Fruit fly (Drosophila melanogaster) whole organism, embryonic: ENCODE data around the gene witty.

Experiments used
- B-H2 ChIP-seq: fragments of 200-800 bp; sonication (Bioruptor generic); optimal IDR thresholded peaks from 2 replicates; lab custom pipeline; 2018; ENCODE audit warnings: missing biosample characterization, mild to moderate bottlenecking, missing genetic modification characterization
- CG10267 ChIP-seq: fragments of 200-800 bp; sonication (Bioruptor generic); optimal IDR thresholded peaks from 2 replicates; lab custom pipeline; 2018; ENCODE audit warnings: missing biosample characterization, mild to moderate bottlenecking, missing genetic modification characterization, moderate library complexity
- CG10462 ChIP-seq: fragments of 200-800 bp; sonication (Bioruptor generic); optimal IDR thresholded peaks from 2 replicates; lab custom pipeline; 2016; ENCODE audit warnings: missing biosample characterization, missing genetic modification characterization
- CG11085 ChIP-seq: fragments of 200-800 bp; sonication (Bioruptor generic); IDR thresholded peaks from 2 replicates; pipeline ENCODE4 v1.3.6; 2022; ENCODE audit warnings: missing biosample characterization, missing genetic modification characterization
- CG12236 ChIP-seq: fragments of 200-800 bp; sonication (Bioruptor generic); optimal IDR thresholded peaks from 2 replicates; lab custom pipeline; 2016; ENCODE audit warnings: missing biosample characterization, missing genetic modification characterization
- CG1233 ChIP-seq: fragments of 200-800 bp; sonication (Bioruptor generic); optimal IDR thresholded peaks from 4 replicates; lab custom pipeline; 2018; ENCODE audit warnings: missing biosample characterization, mild to moderate bottlenecking, missing genetic modification characterization
- CG12744 ChIP-seq: fragments of 200-800 bp; sonication (Bioruptor generic); optimal IDR thresholded peaks from 2 replicates; lab custom pipeline; 2016; ENCODE audit warnings: missing biosample characterization, missing genetic modification characterization
- CG14710 ChIP-seq: fragments of 200-800 bp; sonication (Bioruptor generic); optimal IDR thresholded peaks from 3 replicates; lab custom pipeline; 2019; ENCODE audit warnings: missing biosample characterization, mild to moderate bottlenecking, missing genetic modification characterization, moderate library complexity
- CG15696 ChIP-seq: fragments of 200-800 bp; sonication (Bioruptor generic); optimal IDR thresholded peaks from 2 replicates; lab custom pipeline; 2019; ENCODE audit warnings: missing biosample characterization, mild to moderate bottlenecking, missing genetic modification characterization, moderate library complexity
- CG17186 ChIP-seq: fragments of 200-800 bp; sonication (Bioruptor generic); optimal IDR thresholded peaks from 3 replicates; lab custom pipeline; 2017; ENCODE audit warnings: missing biosample characterization, missing genetic modification reagents, missing genetic modification characterization
- CG17829 ChIP-seq: fragments of 200-800 bp; optimal IDR thresholded peaks from 2 replicates; lab custom pipeline; 2019; ENCODE audit warnings: missing biosample characterization, mild to moderate bottlenecking, missing genetic modification characterization, moderate library complexity
- CG1832 ChIP-seq: fragments of 200-800 bp; sonication (Bioruptor generic); optimal IDR thresholded peaks from 2 replicates; lab custom pipeline; 2017; ENCODE audit warnings: missing biosample characterization, mild to moderate bottlenecking, missing genetic modification characterization, inconsistent platforms
- CG2129 ChIP-seq: fragments of 200-800 bp; sonication (Bioruptor generic); IDR thresholded peaks from 2 replicates; pipeline ENCODE4 v1.3.6; 2022; ENCODE audit warnings: missing biosample characterization, missing genetic modification characterization; ENCODE audit not compliant: partially characterized antibody
- CG33213 ChIP-seq: fragments of 200-800 bp; sonication (Bioruptor generic); optimal IDR thresholded peaks from 3 replicates; lab custom pipeline; 2016; ENCODE audit warnings: missing biosample characterization, missing genetic modification characterization
- CG33557 ChIP-seq: fragments of 200-800 bp; sonication (Bioruptor generic); optimal IDR thresholded peaks from 2 replicates; lab custom pipeline; 2019; ENCODE audit warnings: missing biosample characterization, mild to moderate bottlenecking, missing genetic modification characterization, moderate library complexity
- CG3407 ChIP-seq: fragments of 200-800 bp; sonication (Bioruptor generic); optimal IDR thresholded peaks from 2 replicates; lab custom pipeline; 2018; ENCODE audit warnings: missing biosample characterization, mild to moderate bottlenecking, missing genetic modification characterization
- CG6272 ChIP-seq: fragments of 200-800 bp; sonication (Bioruptor generic); IDR thresholded peaks from 2 replicates; pipeline ENCODE4 v1.3.6; 2022; ENCODE audit warnings: missing biosample characterization, missing genetic modification characterization
- CG6854 ChIP-seq: fragments of 200-800 bp; sonication (Bioruptor generic); optimal IDR thresholded peaks from 3 replicates; lab custom pipeline; 2017; ENCODE audit warnings: missing biosample characterization, mild to moderate bottlenecking, missing genetic modification characterization
- CG8290 ChIP-seq, 3 experiments: fragments of 200-800 bp; sonication (Bioruptor generic); optimal IDR thresholded peaks; 2 replicates each; lab custom pipeline; 2016 to 2019; ENCODE audit warnings: missing biosample characterization in 3 of 3, missing genetic modification characterization in 3 of 3, mild to moderate bottlenecking in 2 of 3, moderate library complexity in 1 of 3
- Deaf1 ChIP-seq: fragments of 200-800 bp; optimal IDR thresholded peaks from 3 replicates; lab custom pipeline; 2019; ENCODE audit warnings: missing biosample characterization, mild to moderate bottlenecking, missing genetic modification characterization, moderate library complexity
- Dp ChIP-seq: fragments of 200-800 bp; sonication (Bioruptor generic); optimal IDR thresholded peaks from 2 replicates; lab custom pipeline; 2018; ENCODE audit warnings: missing biosample characterization, mild to moderate bottlenecking, missing genetic modification characterization, moderate library complexity
- E2f1 ChIP-seq: fragments of 200-800 bp; sonication (Bioruptor generic); IDR thresholded peaks from 2 replicates; pipeline ENCODE4 v1.3.6; 2022; ENCODE audit warnings: missing biosample characterization, missing genetic modification characterization
- E2f2 ChIP-seq: fragments of 200-800 bp; sonication (Bioruptor generic); IDR thresholded peaks from 2 replicates; pipeline ENCODE4 v1.3.6; 2022; ENCODE audit warnings: missing biosample characterization, missing genetic modification characterization
- Gug ChIP-seq: fragments of 200-800 bp; sonication (Bioruptor generic); IDR thresholded peaks from 4 replicates; pipeline ENCODE4 v1.3.6; 2022; ENCODE audit warnings: missing biosample characterization, missing genetic modification characterization
- Hand ChIP-seq: fragments of 200-800 bp; sonication (Bioruptor generic); optimal IDR thresholded peaks from 2 replicates; lab custom pipeline; 2017; ENCODE audit warnings: mild to moderate bottlenecking, missing biosample characterization, missing genetic modification reagents, missing genetic modification characterization
- Hr3 ChIP-seq: fragments of 200-800 bp; sonication (Bioruptor generic); optimal IDR thresholded peaks from 3 replicates; lab custom pipeline; 2016; ENCODE audit warnings: missing biosample characterization, missing genetic modification characterization
- Hsf ChIP-seq: fragments of 200-800 bp; sonication (Bioruptor generic); optimal IDR thresholded peaks from 3 replicates; lab custom pipeline; 2016; ENCODE audit warnings: missing biosample characterization, missing genetic modification characterization
- Myb ChIP-seq: fragments of 200-800 bp; sonication (Bioruptor generic); optimal IDR thresholded peaks from 2 replicates; lab custom pipeline; 2016; ENCODE audit warnings: missing biosample characterization, missing genetic modification characterization
- NC2α ChIP-seq: fragments of 200-800 bp; sonication (Bioruptor generic); optimal IDR thresholded peaks from 2 replicates; lab custom pipeline; 2016; ENCODE audit warnings: missing biosample characterization, missing genetic modification characterization
- NfI ChIP-seq: fragments of 200-800 bp; sonication (Bioruptor generic); optimal IDR thresholded peaks from 3 replicates; lab custom pipeline; 2018; ENCODE audit warnings: missing biosample characterization, mild to moderate bottlenecking, missing genetic modification characterization, moderate library complexity
- Pdp1 ChIP-seq, 2 experiments: fragments of 200-800 bp; sonication (Bioruptor generic); optimal IDR thresholded peaks; 3 replicates each; lab custom pipeline; 2016; ENCODE audit warnings: missing biosample characterization in 2 of 2, missing genetic modification characterization in 2 of 2, mild to moderate bottlenecking in 1 of 2, moderate library complexity in 1 of 2
- Rfx ChIP-seq: fragments of 200-800 bp; sonication (Bioruptor generic); IDR thresholded peaks from 2 replicates; pipeline ENCODE4 v1.3.6; 2022; ENCODE audit warnings: missing biosample characterization, missing genetic modification characterization
- Scr ChIP-seq: fragments of 200-800 bp; sonication (Bioruptor generic); IDR thresholded peaks from 2 replicates; pipeline ENCODE4 v1.3.6; 2022; ENCODE audit warnings: missing biosample characterization, missing genetic modification characterization; ENCODE audit not compliant: partially characterized antibody
- Sry-β ChIP-seq: fragments of 200-800 bp; sonication (Bioruptor generic); optimal IDR thresholded peaks from 2 replicates; lab custom pipeline; 2018; ENCODE audit warnings: missing biosample characterization, mild to moderate bottlenecking, missing genetic modification characterization, moderate library complexity
- Sry-δ ChIP-seq: fragments of 200-800 bp; sonication (Bioruptor generic); optimal IDR thresholded peaks from 2 replicates; lab custom pipeline; 2016; ENCODE audit warnings: missing biosample characterization, missing genetic modification characterization
- amos ChIP-seq: fragments of 200-800 bp; sonication (Bioruptor generic); IDR thresholded peaks from 2 replicates; pipeline ENCODE4 v1.3.6; 2022; ENCODE audit warnings: missing biosample characterization, missing genetic modification characterization; ENCODE audit not compliant: partially characterized antibody
- gce ChIP-seq: fragments of 200-800 bp; sonication (Bioruptor generic); IDR thresholded peaks from 3 replicates; pipeline ENCODE4 v1.3.6; 2022; ENCODE audit warnings: missing biosample characterization, missing genetic modification characterization
- gcm2 ChIP-seq: fragments of 200-800 bp; sonication (Bioruptor generic); optimal IDR thresholded peaks from 2 replicates; lab custom pipeline; 2016; ENCODE audit warnings: missing biosample characterization, missing genetic modification characterization
- insv ChIP-seq, 2 experiments: fragments of 200-800 bp; sonication (Bioruptor generic); optimal IDR thresholded peaks; 3 replicates each; lab custom pipeline; 2016 to 2018; ENCODE audit warnings: missing biosample characterization in 2 of 2, missing genetic modification characterization in 2 of 2
- lola ChIP-seq, 3 experiments: fragments of >200 bp in 2 of 3; fragments of 200-800 bp in 1 of 3; sonication (Bioruptor generic) in 1 of 3; optimal IDR thresholded peaks; 2 replicates each; lab custom pipeline; 2017 to 2019; ENCODE audit warnings: missing biosample characterization in 3 of 3, missing genetic modification characterization in 3 of 3, mild to moderate bottlenecking in 1 of 3, moderate library complexity in 1 of 3
- pzg ChIP-seq: fragments of 200-800 bp; sonication (Bioruptor generic); optimal IDR thresholded peaks from 3 replicates; lab custom pipeline; 2018; ENCODE audit warnings: missing biosample characterization, mild to moderate bottlenecking, missing genetic modification characterization, moderate library complexity
- sim ChIP-seq: fragments of 200-800 bp; sonication (Bioruptor generic); IDR thresholded peaks from 2 replicates; pipeline ENCODE4 v1.3.6; 2022; ENCODE audit warnings: missing biosample characterization, missing genetic modification characterization
- sna ChIP-seq: fragments of 200-800 bp; sonication (Bioruptor generic); IDR thresholded peaks from 2 replicates; pipeline ENCODE4 v1.3.6; 2022; ENCODE audit warnings: missing biosample characterization, missing genetic modification characterization; ENCODE audit not compliant: partially characterized antibody
- unpg ChIP-seq: fragments of 200-800 bp; sonication (Bioruptor generic); optimal IDR thresholded peaks from 3 replicates; lab custom pipeline; 2018; ENCODE audit warnings: missing biosample characterization, mild to moderate bottlenecking, missing genetic modification characterization, moderate library complexity
- z ChIP-seq: fragments of 200-800 bp; sonication (Bioruptor generic); IDR thresholded peaks from 3 replicates; pipeline ENCODE4 v1.3.6; 2022; ENCODE audit warnings: missing biosample characterization, missing genetic modification characterization
- zen2 ChIP-seq: fragments of 200-800 bp; sonication (Bioruptor generic); IDR thresholded peaks from 3 replicates; pipeline ENCODE4 v1.3.6; 2022; ENCODE audit warnings: missing biosample characterization, missing genetic modification characterization; ENCODE audit not compliant: partially characterized antibody
- zfh1 ChIP-seq: fragments of 200-800 bp; sonication (Bioruptor generic); IDR thresholded peaks from 3 replicates; pipeline ENCODE4 v1.3.6; 2022; ENCODE audit warnings: missing biosample characterization, missing genetic modification characterization

The witty gene

DNA sequence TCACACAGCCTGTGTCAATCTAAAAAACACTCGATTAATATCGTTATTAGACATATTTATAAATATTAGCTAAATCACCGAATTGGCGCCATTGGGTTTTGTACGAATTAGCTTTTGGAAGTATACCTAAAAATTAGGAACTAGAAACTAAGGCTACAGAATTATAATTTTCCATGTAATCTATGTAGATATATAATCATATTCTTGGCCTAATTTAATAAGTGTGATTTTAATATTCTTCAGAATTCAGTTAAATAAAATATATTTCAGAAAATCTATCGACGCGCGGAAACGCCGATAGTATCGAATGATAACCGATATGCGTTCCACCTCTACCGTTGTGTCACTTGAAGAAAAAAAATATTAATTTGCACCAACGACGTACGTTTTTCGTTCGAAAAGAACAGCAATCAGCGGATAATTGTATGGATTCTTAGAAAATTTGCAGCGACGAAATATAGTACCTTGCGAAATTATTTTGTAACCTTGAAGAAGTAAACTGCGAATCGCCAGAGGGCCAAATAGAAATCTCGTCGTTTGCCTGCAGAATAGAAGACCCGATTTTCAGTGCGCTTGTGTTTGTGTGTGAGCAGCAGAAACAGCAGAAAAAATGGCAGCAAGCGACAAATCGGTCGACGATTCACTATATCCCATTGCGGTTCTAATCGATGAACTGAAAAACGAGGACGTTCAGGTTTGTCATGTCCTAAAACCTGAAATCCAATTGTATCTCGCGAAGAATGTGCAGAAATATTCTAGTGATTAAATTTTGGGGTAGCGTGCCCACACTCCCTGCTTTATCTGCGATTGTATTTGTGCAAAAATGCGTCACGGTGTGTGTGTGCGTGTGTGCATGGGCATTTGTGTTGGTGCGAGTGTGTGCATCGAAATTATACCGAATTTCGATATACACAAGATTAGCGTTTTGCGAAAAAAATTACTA is 27.9 kb downstream of the witty start, which contains the start of gene Pp2A-29B (continued):
- no peak for TF ChIP-seq unpg (GFP tag; lab: Kevin White, UChicago)
- TF ChIP-seq zfh1: no peak
- peak; percentile 25 for TF ChIP-seq Sry-β
- peak; percentile 51 for TF ChIP-seq Hr3
- TF ChIP-seq CG8290 (GFP tag; optimal IDR thresholded peaks at IDR 0.05; lab: Kevin White, UChicago): peak; percentile 13
- no peak for TF ChIP-seq CG8290 (tag; optimal IDR thresholded peaks at IDR 0.05; lab: Kevin White, UChicago)
- peak in 1 of 2 experiments; percentile 25 for TF ChIP-seq insv (GFP tag; optimal IDR thresholded peaks at IDR 0.05; lab: Kevin White, UChicago)
- TF ChIP-seq CG10267: peak; percentile 62
- TF ChIP-seq CG3407: no peak
- peak; percentile 18 for TF ChIP-seq Hsf (GFP tag; lab: Kevin White, UChicago)
- TF ChIP-seq CG12744: no peak
- peak; percentile 64 for TF ChIP-seq pzg
- peak; percentile 98 for TF ChIP-seq amos (GFP tag; lab: Robert Waterston, UW)
- TF ChIP-seq z (GFP tag; lab: Robert Waterston, UW): no peak
- TF ChIP-seq Gug (GFP tag; lab: Robert Waterston, UW): peak; percentile 8; the same call in 1 of the 4 replicates
- TF ChIP-seq CG33213 (GFP tag; lab: Kevin White, UChicago): no peak
- no peak for TF ChIP-seq NC2α (GFP tag; lab: Kevin White, UChicago)
- no peak for TF ChIP-seq CG12236 (GFP tag; lab: Kevin White, UChicago)
- no peak for TF ChIP-seq gce (GFP tag; lab: Robert Waterston, UW)
- 0 out of 2 replicates have a peak, but pooled peaks have one; percentile 23 for TF ChIP-seq E2f1 (GFP tag; lab: Robert Waterston, UW)
- peak; percentile 53 for TF ChIP-seq CG17829 (tag; lab: Kevin White, UChicago)
- TF ChIP-seq CG11085 (GFP tag; lab: Robert Waterston, UW): no peak
- TF ChIP-seq NfI: peak; percentile 15
- peak; percentile 7 for TF ChIP-seq CG10462 (GFP tag; lab: Kevin White, UChicago)
- TF ChIP-seq CG33557 (GFP tag; lab: Kevin White, UChicago): peak; percentile 23
- peak; percentile 80 for TF ChIP-seq Dp (GFP tag; lab: Kevin White, UChicago)
- peak; percentile 34 for TF ChIP-seq Hand (GFP tag; lab: Kevin White, UChicago)
- TF ChIP-seq CG1832: no peak
- peak; percentile 99 for TF ChIP-seq sna (GFP tag; lab: Robert Waterston, UW)
- no peak for TF ChIP-seq gcm2 (GFP tag; lab: Kevin White, UChicago)
- TF ChIP-seq CG17186 (GFP tag; lab: Kevin White, UChicago): peak; percentile 74
- peak; percentile 7 for TF ChIP-seq Deaf1 (tag; lab: Kevin White, UChicago)
- peak in 1 of 3 experiments; percentile 32 for TF ChIP-seq lola (GFP tag; optimal IDR thresholded peaks at IDR 0.05; lab: Kevin White, UChicago)
- peak; percentile 38; the same call in 1 of the 2 replicates for TF ChIP-seq CG6272 (GFP tag; lab: Robert Waterston, UW)
- TF ChIP-seq CG2129: peak; percentile 99
- TF ChIP-seq CG1233 (GFP tag; lab: Kevin White, UChicago): no peak
- peak; percentile 88 for TF ChIP-seq E2f2
- no peak for TF ChIP-seq Myb (GFP tag; lab: Kevin White, UChicago)
- peak; percentile 57 for TF ChIP-seq B-H2 (GFP tag; lab: Kevin White, UChicago)
- TF ChIP-seq Sry-δ (GFP tag; lab: Kevin White, UChicago): peak; percentile 92
- no peak for TF ChIP-seq sim (GFP tag; lab: Robert Waterston, UW)
- TF ChIP-seq zen2 (GFP tag; lab: Robert Waterston, UW): peak; percentile 98
- peak; percentile 83 for TF ChIP-seq CG14710 (tag; lab: Kevin White, UChicago)
- TF ChIP-seq Pdp1 (GFP tag; optimal IDR thresholded peaks at IDR 0.05; lab: Kevin White, UChicago): peak in 1 of 2 experiments; percentile 74
- peak; percentile 35 for TF ChIP-seq CG15696 (tag; lab: Kevin White, UChicago)
- peak; percentile 99 for TF ChIP-seq Scr (GFP tag; lab: Robert Waterston, UW)
- TF ChIP-seq CG6854 (GFP tag; lab: Kevin White, UChicago): no peak
- TF ChIP-seq Rfx: 0 out of 2 replicates have a peak, but pooled peaks have one; percentile 11
